Fruit fly (Drosophila melanogaster) whole organism, embryonic: Measurements from ENCODE around the gene neb.
A peak's percentile ranks its signal among the peaks of the same experiment; 100 is the strongest.

ENCODE experiments used
- Aef1 ChIP-seq: fragments of 200-800 bp; sonication (Bioruptor generic); IDR thresholded peaks from 3 replicates; pipeline ENCODE4 v1.3.6; 2022; ENCODE audit warnings: missing biosample characterization, missing genetic modification characterization
- B-H2 ChIP-seq: fragments of 200-800 bp; sonication (Bioruptor generic); optimal IDR thresholded peaks from 2 replicates; lab custom pipeline; 2018; ENCODE audit warnings: missing biosample characterization, mild to moderate bottlenecking, missing genetic modification characterization
- CG11093 ChIP-seq: fragments of 200-800 bp; sonication (Bioruptor generic); IDR thresholded peaks from 3 replicates; pipeline ENCODE4 v1.3.6; 2022; ENCODE audit warnings: missing biosample characterization, missing genetic modification characterization
- CG11560 ChIP-seq: fragments of 200-800 bp; sonication (Bioruptor generic); IDR thresholded peaks from 3 replicates; pipeline ENCODE4 v1.3.6; 2022; ENCODE audit warnings: missing biosample characterization, missing genetic modification characterization
- CG11696 ChIP-seq: fragments of 200-800 bp; sonication (Bioruptor generic); IDR thresholded peaks from 2 replicates; pipeline ENCODE4 v1.3.6; 2022; ENCODE audit warnings: missing biosample characterization, missing genetic modification characterization
- CG1233 ChIP-seq: fragments of 200-800 bp; sonication (Bioruptor generic); optimal IDR thresholded peaks from 4 replicates; lab custom pipeline; 2018; ENCODE audit warnings: missing biosample characterization, mild to moderate bottlenecking, missing genetic modification characterization
- CG2199 ChIP-seq: fragments of 200-800 bp; sonication (Bioruptor generic); IDR thresholded peaks from 3 replicates; pipeline ENCODE4 v1.3.6; 2022; ENCODE audit warnings: missing biosample characterization, missing genetic modification characterization
- CG2678 ChIP-seq: fragments of 200-800 bp; sonication (Bioruptor generic); optimal IDR thresholded peaks from 3 replicates; lab custom pipeline; 2019; ENCODE audit warnings: missing biosample characterization, mild to moderate bottlenecking, missing genetic modification characterization, moderate library complexity
- CG3407 ChIP-seq: fragments of 200-800 bp; sonication (Bioruptor generic); optimal IDR thresholded peaks from 2 replicates; lab custom pipeline; 2018; ENCODE audit warnings: missing biosample characterization, mild to moderate bottlenecking, missing genetic modification characterization
- CG34376 ChIP-seq: fragments of 200-800 bp; sonication (Bioruptor generic); optimal IDR thresholded peaks from 2 replicates; lab custom pipeline; 2018; ENCODE audit warnings: missing biosample characterization, mild to moderate bottlenecking, missing genetic modification characterization
- CG4730 ChIP-seq: fragments of 200-800 bp; sonication (Bioruptor generic); IDR thresholded peaks from 2 replicates; pipeline ENCODE4 v1.3.6; 2022; ENCODE audit warnings: missing biosample characterization, missing genetic modification characterization
- CG6175 ChIP-seq: fragments of 200-800 bp; sonication (Bioruptor generic); IDR thresholded peaks from 3 replicates; pipeline ENCODE4 v1.3.6; 2022; ENCODE audit warnings: missing biosample characterization, missing genetic modification characterization
- CG6683 ChIP-seq: fragments of 200-800 bp; sonication (Bioruptor generic); optimal IDR thresholded peaks from 2 replicates; lab custom pipeline; 2017; ENCODE audit warnings: missing biosample characterization, mild to moderate bottlenecking, missing genetic modification characterization, missing genetic modification reagents
- CG7745 ChIP-seq: fragments of 200-800 bp; sonication (Bioruptor generic); optimal IDR thresholded peaks from 2 replicates; lab custom pipeline; 2018; ENCODE audit warnings: missing biosample characterization, mild to moderate bottlenecking, missing genetic modification characterization, moderate library complexity
- CG7839 ChIP-seq: fragments of 200-800 bp; sonication (Bioruptor generic); optimal IDR thresholded peaks from 3 replicates; lab custom pipeline; 2018; ENCODE audit warnings: missing biosample characterization, mild to moderate bottlenecking, missing genetic modification characterization, moderate library complexity
- CG8290 ChIP-seq, 3 experiments: fragments of 200-800 bp; sonication (Bioruptor generic); optimal IDR thresholded peaks; 2 replicates each; lab custom pipeline; 2016 to 2019; ENCODE audit warnings: missing biosample characterization in 3 of 3, missing genetic modification characterization in 3 of 3, mild to moderate bottlenecking in 2 of 3, moderate library complexity in 1 of 3
- CG8359 ChIP-seq: fragments of 200-800 bp; sonication (Bioruptor generic); optimal IDR thresholded peaks from 2 replicates; lab custom pipeline; 2017; ENCODE audit warnings: missing biosample characterization, mild to moderate bottlenecking, missing genetic modification characterization, borderline replicate concordance
- CHES-1-like ChIP-seq: fragments of 200-800 bp; sonication (Bioruptor generic); optimal IDR thresholded peaks from 2 replicates; lab custom pipeline; 2016; ENCODE audit warnings: missing biosample characterization, missing genetic modification characterization
- Dek ChIP-seq: fragments of 200-800 bp; sonication (Bioruptor generic); optimal IDR thresholded peaks from 3 replicates; lab custom pipeline; 2019; ENCODE audit warnings: missing biosample characterization, mild to moderate bottlenecking, missing genetic modification characterization, moderate library complexity
- Dip3 ChIP-seq: fragments of 200-800 bp; sonication (Bioruptor generic); optimal IDR thresholded peaks from 3 replicates; lab custom pipeline; 2016; ENCODE audit warnings: missing biosample characterization, missing genetic modification characterization
- Ets97D ChIP-seq: fragments of 200-800 bp; sonication (Bioruptor generic); optimal IDR thresholded peaks from 3 replicates; lab custom pipeline; 2016; ENCODE audit warnings: missing biosample characterization, missing genetic modification characterization
- Fer1 ChIP-seq: fragments of 200-800 bp; sonication (Bioruptor generic); optimal IDR thresholded peaks from 2 replicates; lab custom pipeline; 2017; ENCODE audit warnings: missing biosample characterization, mild to moderate bottlenecking, missing genetic modification characterization
- H15 ChIP-seq: fragments of 200-800 bp; sonication (Bioruptor generic); IDR thresholded peaks from 3 replicates; pipeline ENCODE4 v1.3.6; 2022; ENCODE audit warnings: missing biosample characterization, missing genetic modification characterization
- Med ChIP-seq: fragments of 200-800 bp; sonication (Bioruptor generic); peaks from one replicate; lab custom pipeline; 2016; ENCODE audit warnings: missing biosample characterization, missing genetic modification characterization, mild to moderate bottlenecking, inconsistent platforms, moderate library complexity
- Pdp1 ChIP-seq, 2 experiments: fragments of 200-800 bp; sonication (Bioruptor generic); optimal IDR thresholded peaks; 3 replicates each; lab custom pipeline; 2016; ENCODE audit warnings: missing biosample characterization in 2 of 2, missing genetic modification characterization in 2 of 2, mild to moderate bottlenecking in 1 of 2, moderate library complexity in 1 of 2
- Rfx ChIP-seq: fragments of 200-800 bp; sonication (Bioruptor generic); IDR thresholded peaks from 2 replicates; pipeline ENCODE4 v1.3.6; 2022; ENCODE audit warnings: missing biosample characterization, missing genetic modification characterization
- Sin3A ChIP-seq: fragments of >200 bp; optimal IDR thresholded peaks from 2 replicates; lab custom pipeline; 2018
- Spps ChIP-seq: fragments of 200-800 bp; sonication (Bioruptor generic); optimal IDR thresholded peaks from 2 replicates; lab custom pipeline; 2018; ENCODE audit warnings: missing biosample characterization, mild to moderate bottlenecking, missing genetic modification characterization
- Sry-δ ChIP-seq: fragments of 200-800 bp; sonication (Bioruptor generic); optimal IDR thresholded peaks from 2 replicates; lab custom pipeline; 2016; ENCODE audit warnings: missing biosample characterization, missing genetic modification characterization
- ara ChIP-seq: fragments of 200-800 bp; sonication (Bioruptor generic); IDR thresholded peaks from 2 replicates; pipeline ENCODE4 v1.3.6; 2022; ENCODE audit warnings: missing biosample characterization, missing genetic modification characterization
- dan ChIP-seq: fragments of 200-800 bp; sonication (Bioruptor generic); IDR thresholded peaks from 2 replicates; pipeline ENCODE4 v1.3.6; 2022; ENCODE audit warnings: missing biosample characterization, missing genetic modification characterization
- dpn ChIP-seq, 2 experiments: fragments of 200-800 bp; sonication (Bioruptor generic); optimal IDR thresholded peaks; 3 replicates each; lab custom pipeline; 2016; ENCODE audit warnings: missing biosample characterization in 2 of 2, missing genetic modification characterization in 2 of 2
- ftz-f1 ChIP-seq: fragments of 200-800 bp; sonication (Bioruptor generic); optimal IDR thresholded peaks from 2 replicates; lab custom pipeline; 2016; ENCODE audit warnings: missing biosample characterization, missing genetic modification characterization
- inv ChIP-seq: fragments of 200-800 bp; sonication (Bioruptor generic); IDR thresholded peaks from 2 replicates; pipeline ENCODE4 v1.3.6; 2022; ENCODE audit warnings: missing biosample characterization, missing genetic modification characterization; ENCODE audit not compliant: partially characterized antibody
- kah ChIP-seq: fragments of 200-800 bp; sonication (Bioruptor generic); optimal IDR thresholded peaks from 2 replicates; lab custom pipeline; 2018; ENCODE audit warnings: missing biosample characterization, mild to moderate bottlenecking, missing genetic modification characterization
- lola ChIP-seq, 3 experiments: fragments of >200 bp in 2 of 3; fragments of 200-800 bp in 1 of 3; sonication (Bioruptor generic) in 1 of 3; optimal IDR thresholded peaks; 2 replicates each; lab custom pipeline; 2017 to 2019; ENCODE audit warnings: missing biosample characterization in 3 of 3, missing genetic modification characterization in 3 of 3, mild to moderate bottlenecking in 1 of 3, moderate library complexity in 1 of 3
- mirr ChIP-seq: fragments of 200-800 bp; sonication (Bioruptor generic); optimal IDR thresholded peaks from 3 replicates; lab custom pipeline; 2018; ENCODE audit warnings: missing biosample characterization, mild to moderate bottlenecking, missing genetic modification characterization
- nerfin-1 ChIP-seq: fragments of 200-800 bp; sonication (Bioruptor generic); optimal IDR thresholded peaks from 3 replicates; lab custom pipeline; 2019; ENCODE audit warnings: missing biosample characterization, mild to moderate bottlenecking, missing genetic modification characterization, moderate library complexity
- onecut ChIP-seq: fragments of 200-800 bp; sonication (Bioruptor generic); IDR thresholded peaks from 2 replicates; pipeline ENCODE4 v1.3.6; 2022; ENCODE audit warnings: missing biosample characterization, missing genetic modification characterization
- pho ChIP-seq: fragments of 200-800 bp; sonication (Bioruptor generic); optimal IDR thresholded peaks from 2 replicates; lab custom pipeline; 2016; ENCODE audit warnings: missing biosample characterization, missing genetic modification characterization
- phol ChIP-seq: fragments of 200-800 bp; sonication (Bioruptor generic); optimal IDR thresholded peaks from 3 replicates; lab custom pipeline; 2018; ENCODE audit warnings: missing biosample characterization, mild to moderate bottlenecking, missing genetic modification characterization, moderate library complexity
- sug ChIP-seq: fragments of 200-800 bp; optimal IDR thresholded peaks from 2 replicates; lab custom pipeline; 2019; ENCODE audit warnings: missing biosample characterization, mild to moderate bottlenecking, missing genetic modification characterization, moderate library complexity
- tio ChIP-seq: fragments of 200-800 bp; sonication (Bioruptor generic); optimal IDR thresholded peaks from 2 replicates; lab custom pipeline; 2017; ENCODE audit warnings: missing biosample characterization, missing genetic modification characterization, inconsistent platforms
- trem ChIP-seq: fragments of 200-800 bp; optimal IDR thresholded peaks from 3 replicates; lab custom pipeline; 2019; ENCODE audit warnings: missing biosample characterization, mild to moderate bottlenecking, missing genetic modification characterization, moderate library complexity
- yki ChIP-seq: fragments of >200 bp; optimal IDR thresholded peaks from 3 replicates; lab custom pipeline; 2018
- zfh1 ChIP-seq: fragments of 200-800 bp; sonication (Bioruptor generic); IDR thresholded peaks from 3 replicates; pipeline ENCODE4 v1.3.6; 2022; ENCODE audit warnings: missing biosample characterization, missing genetic modification characterization
- zfh2 ChIP-seq: fragments of 200-800 bp; sonication (Bioruptor generic); optimal IDR thresholded peaks from 2 replicates; lab custom pipeline; 2016; ENCODE audit warnings: missing biosample characterization, missing genetic modification characterization

The neb gene

DNA sequence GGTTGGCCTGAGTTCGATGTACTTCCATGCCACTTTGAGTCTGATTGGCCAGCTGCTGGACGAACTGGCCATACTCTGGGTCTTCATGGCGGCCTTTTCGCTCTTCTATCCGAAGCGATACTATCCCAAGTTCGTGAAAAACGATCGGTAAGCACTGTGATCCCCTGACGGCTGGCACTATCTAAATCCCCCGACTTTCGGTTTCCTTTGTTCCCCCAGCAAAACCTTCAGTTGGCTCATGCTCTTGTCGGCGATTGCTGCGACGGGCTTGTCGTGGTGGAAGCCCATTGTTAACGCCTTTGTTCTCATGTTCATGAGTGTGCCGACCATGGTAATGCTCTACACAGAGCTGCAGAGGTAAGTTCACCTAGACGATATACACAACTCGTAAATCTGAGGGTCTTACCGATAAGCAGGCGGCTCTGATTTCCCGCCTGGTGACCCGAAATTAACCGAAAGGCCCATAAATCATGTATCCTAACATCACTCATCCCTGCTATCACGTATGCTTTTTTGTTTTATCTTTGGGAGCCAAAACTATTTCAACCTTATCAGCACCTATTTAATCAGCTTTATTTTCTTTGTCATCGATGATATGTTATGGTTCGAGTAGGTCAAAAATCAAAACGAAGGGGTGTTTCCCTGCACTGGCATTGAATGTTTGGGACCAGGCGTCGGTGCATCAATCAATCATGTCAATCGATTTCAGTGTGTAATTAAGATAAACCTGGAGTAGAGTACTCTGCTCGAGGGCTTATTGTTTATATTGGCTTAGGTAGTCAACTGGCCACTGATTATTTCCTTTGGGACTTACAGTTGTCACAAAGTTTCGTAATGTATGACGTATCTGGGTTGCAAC lies 6.2 kb upstream of the neb start (continued):
- TF ChIP-seq inv (no peak), nerfin-1 (tag; lab: Kevin White, UChicago) (no peak)
- TF ChIP-seq, all 482 proteins: peak for 38

dm6 chr2L:20072095-20072494 lies 3.5 kb upstream of the neb start, which contains the start of gene CG10730:
Gene CG10730 (minus strand): TSS chr2L:20072195.
- TF ChIP-seq Med (GFP tag; lab: Kevin White, UChicago) (peak; percentile 18), CG11696 (GFP tag; lab: Robert Waterston, UW) (no peak), CG7745 (tag; lab: Kevin White, UChicago) (no peak), phol (tag; lab: Kevin White, UChicago) (no peak), CG11093 (no peak), CG2678 (tag; lab: Kevin White, UChicago) (no peak), kah (GFP tag; lab: Kevin White, UChicago) (no peak)

dm6 chr2L:20074388-20074787 lies 1.2 kb upstream of the neb start:
- no peak for TF ChIP-seq Dip3 (GFP tag; lab: Kevin White, UChicago)
- no peak for TF ChIP-seq dan (GFP tag; lab: Robert Waterston, UW)
- no peak for TF ChIP-seq CG8359 (GFP tag; lab: Kevin White, UChicago)
- TF ChIP-seq zfh1 (GFP tag; lab: Robert Waterston, UW): no peak
- no peak for TF ChIP-seq CG7839 (tag; lab: Kevin White, UChicago)
- TF ChIP-seq Dek: no peak
- no peak for TF ChIP-seq trem (tag; lab: Kevin White, UChicago)
- no peak for TF ChIP-seq zfh2 (GFP tag; lab: Kevin White, UChicago)
- no peak for TF ChIP-seq Sin3A (lab: Kevin White, UChicago)
- TF ChIP-seq pho (GFP tag; lab: Kevin White, UChicago): no peak
- TF ChIP-seq CG2199: 0 out of 3 replicates have a peak, but pooled peaks have one; percentile 8
- no peak for TF ChIP-seq CG6175
- TF ChIP-seq dpn (GFP tag; optimal IDR thresholded peaks at IDR 0.05; lab: Kevin White, UChicago): no peak
- no peak for TF ChIP-seq CG3407 (GFP tag; lab: Kevin White, UChicago)
- no peak for TF ChIP-seq H15 (GFP tag; lab: Robert Waterston, UW)
- TF ChIP-seq mirr (GFP tag; lab: Kevin White, UChicago): peak; percentile 75
- TF ChIP-seq tio (GFP tag; lab: Kevin White, UChicago): no peak
- TF ChIP-seq Ets97D (GFP tag; lab: Kevin White, UChicago): no peak
- no peak for TF ChIP-seq Rfx (GFP tag; lab: Robert Waterston, UW)
- TF ChIP-seq CG11560: no peak
- TF ChIP-seq Sry-δ: no peak
- TF ChIP-seq CG8290 (GFP tag; optimal IDR thresholded peaks at IDR 0.05; lab: Kevin White, UChicago): no peak
- TF ChIP-seq CG8290 (tag; optimal IDR thresholded peaks at IDR 0.05; lab: Kevin White, UChicago): no peak
- no peak for TF ChIP-seq CG4730 (GFP tag; lab: Robert Waterston, UW)
- peak; percentile 59 for TF ChIP-seq sug (tag; lab: Kevin White, UChicago)
- TF ChIP-seq lola (GFP tag; optimal IDR thresholded peaks at IDR 0.05; lab: Kevin White, UChicago): no peak
- no peak for TF ChIP-seq Aef1
- TF ChIP-seq Spps (tag; lab: Kevin White, UChicago): no peak
- TF ChIP-seq B-H2 (GFP tag; lab: Kevin White, UChicago): no peak
- TF ChIP-seq yki (lab: Kevin White, UChicago): no peak
- TF ChIP-seq CHES-1-like (GFP tag; lab: Kevin White, UChicago): no peak
- TF ChIP-seq Fer1: no peak
- TF ChIP-seq Pdp1 (GFP tag; optimal IDR thresholded peaks at IDR 0.05; lab: Kevin White, UChicago): peak in 1 of 2 experiments; percentile 3
- no peak for TF ChIP-seq ara (GFP tag; lab: Robert Waterston, UW)
- TF ChIP-seq CG6683 (GFP tag; lab: Kevin White, UChicago): no peak
- no peak for TF ChIP-seq CG1233 (GFP tag; lab: Kevin White, UChicago)
- TF ChIP-seq ftz-f1 (GFP tag; lab: Kevin White, UChicago): peak; percentile 42
- no peak for TF ChIP-seq onecut (GFP tag; lab: Robert Waterston, UW)
- TF ChIP-seq CG34376: peak; percentile 62
